Worm (Caenorhabditis elegans): ENCODE measurements around the gene sao-1.

Gene sao-1

ce11 chrV:13942082-13942481 is 21.6 kb upstream of the sao-1 start, which contains the start of gene dpr-1:
Gene dpr-1, minus strand, starts transcription at chrV:13942182.
- TF ChIP-seq him-1 (tag; optimal IDR thresholded peaks at IDR 0.05) (no peak), dao-5 (tag; optimal IDR thresholded peaks at IDR 0.05) (no peak), W03F9.2 (tag; optimal IDR thresholded peaks at IDR 0.05) (no peak)

- no peak for TF ChIP-seq him-1 (tag; optimal IDR thresholded peaks at IDR 0.05)
- no peak for TF ChIP-seq dao-5 (tag; optimal IDR thresholded peaks at IDR 0.05)
- TF ChIP-seq W03F9.2 (tag; optimal IDR thresholded peaks at IDR 0.05), result no peak
Measured at ce11 chrV:13946385-13947019, 17.2 kb upstream of the sao-1 start, which contains the start of the genes srx-10 and clec-226. Gene srx-10, minus strand, starts transcription at chrV:13946485. Gene clec-226, plus strand, starts transcription at chrV:13946969.

ce11 chrV:13949010-13949409 is 14.7 kb upstream of the sao-1 start, which contains the start of gene R10D12.6:
Gene R10D12.6, plus strand, starts transcription at chrV:13949310.
- TF ChIP-seq dao-5 (tag; optimal IDR thresholded peaks at IDR 0.05), result no peak
- TF ChIP-seq him-1 (tag; optimal IDR thresholded peaks at IDR 0.05), result no peak
- no peak for TF ChIP-seq W03F9.2 (tag; optimal IDR thresholded peaks at IDR 0.05)

DNA sequence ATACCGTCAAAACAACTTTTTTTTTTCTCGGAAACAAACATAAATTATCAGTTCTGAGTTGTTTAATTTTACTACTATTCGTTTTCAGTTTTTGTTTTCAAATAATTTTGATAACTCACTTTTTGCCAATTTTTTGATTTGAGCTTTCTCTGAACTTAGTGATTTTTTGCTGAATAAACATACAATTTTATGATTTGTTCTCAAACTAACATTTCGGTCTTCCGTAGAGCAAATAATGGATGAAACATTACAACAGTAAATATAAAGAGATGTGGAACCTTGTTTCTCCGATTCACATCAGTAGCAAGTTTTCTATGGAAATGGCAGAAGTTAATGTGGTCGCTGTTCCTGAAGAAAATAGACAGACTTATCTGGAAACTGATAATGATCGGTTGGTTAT is 14.0 kb upstream of the sao-1 start, which contains the start of gene R10D12.7:
Gene R10D12.7 (plus strand): TSS at position 301 of the 400 bp plus-strand sequence.
- TF ChIP-seq dao-5 (tag; optimal IDR thresholded peaks at IDR 0.05), result no peak
- TF ChIP-seq W03F9.2 (tag; optimal IDR thresholded peaks at IDR 0.05), result no peak
- TF ChIP-seq him-1 (tag; optimal IDR thresholded peaks at IDR 0.05), result no peak

DNA sequence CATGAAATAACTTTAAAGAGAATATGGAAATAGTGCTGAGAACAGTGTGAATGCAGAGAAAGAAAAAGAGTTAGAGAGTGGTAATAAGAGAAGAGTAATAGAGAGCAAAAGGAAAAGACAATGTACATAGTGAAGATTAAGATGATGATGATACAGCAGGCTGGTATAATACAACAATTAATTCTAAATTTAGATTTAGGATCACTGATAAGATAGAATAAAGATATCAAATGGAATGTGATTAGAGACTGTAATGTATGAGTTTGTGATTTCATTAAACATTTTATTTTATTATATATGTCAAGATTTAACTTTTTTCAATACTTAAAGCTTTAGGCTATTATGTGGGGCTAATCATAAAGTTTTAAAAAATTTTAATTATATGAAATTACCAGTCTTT is 10.5 kb upstream of the sao-1 start, which contains the start of gene R10D12.8:
Gene R10D12.8 (minus strand): TSS at position 101 of the 400 bp plus-strand sequence.
- TF ChIP-seq dao-5 (tag; optimal IDR thresholded peaks at IDR 0.05) (no peak), W03F9.2 (tag; optimal IDR thresholded peaks at IDR 0.05) (no peak), him-1 (tag; optimal IDR thresholded peaks at IDR 0.05) (no peak)

- TF ChIP-seq him-1 (tag; optimal IDR thresholded peaks at IDR 0.05) (no peak), dao-5 (tag; optimal IDR thresholded peaks at IDR 0.05) (no peak), W03F9.2 (tag; optimal IDR thresholded peaks at IDR 0.05) (no peak)
Measured at ce11 chrV:13954056-13954455, 9.7 kb upstream of the sao-1 start, which contains the start of gene swt-6. Gene swt-6, plus strand, starts transcription at chrV:13954356.

DNA sequence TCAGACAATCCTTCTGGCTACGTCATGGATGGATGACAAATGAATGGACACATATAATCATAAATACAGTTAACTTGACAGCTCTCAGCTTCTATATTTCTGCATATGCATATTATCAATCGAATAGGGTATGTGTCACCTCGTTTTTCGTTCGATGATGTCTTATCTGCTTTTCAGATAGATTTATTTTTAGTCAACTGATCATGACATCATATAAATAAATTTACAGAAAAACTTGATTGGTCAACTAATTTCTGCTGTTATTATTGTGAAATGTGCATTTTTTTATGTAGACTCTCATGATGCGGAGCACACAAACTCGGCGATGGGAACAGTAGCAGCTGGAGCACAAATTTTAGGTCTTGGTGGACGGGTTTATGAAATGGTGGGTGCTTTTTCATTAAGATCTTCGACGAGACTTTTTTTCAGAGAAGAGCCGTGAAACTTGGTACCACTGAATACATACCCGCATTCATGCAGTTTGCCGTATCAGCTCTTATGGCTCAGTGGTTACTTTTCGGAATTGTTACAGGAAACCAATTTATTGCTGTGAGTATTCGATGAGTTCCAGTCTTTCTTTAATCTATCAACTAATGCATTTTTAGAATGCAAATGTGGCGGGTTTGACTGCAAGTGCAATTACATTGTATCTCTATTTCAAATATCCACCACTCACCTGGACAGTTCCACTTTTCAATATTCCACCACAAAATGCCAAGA is 8.2 kb upstream of the sao-1 start:
- no peak for TF ChIP-seq him-1 (tag; optimal IDR thresholded peaks at IDR 0.05)
- TF ChIP-seq W03F9.2 (tag; optimal IDR thresholded peaks at IDR 0.05), result no peak
- no peak for TF ChIP-seq dao-5 (tag; optimal IDR thresholded peaks at IDR 0.05)

DNA sequence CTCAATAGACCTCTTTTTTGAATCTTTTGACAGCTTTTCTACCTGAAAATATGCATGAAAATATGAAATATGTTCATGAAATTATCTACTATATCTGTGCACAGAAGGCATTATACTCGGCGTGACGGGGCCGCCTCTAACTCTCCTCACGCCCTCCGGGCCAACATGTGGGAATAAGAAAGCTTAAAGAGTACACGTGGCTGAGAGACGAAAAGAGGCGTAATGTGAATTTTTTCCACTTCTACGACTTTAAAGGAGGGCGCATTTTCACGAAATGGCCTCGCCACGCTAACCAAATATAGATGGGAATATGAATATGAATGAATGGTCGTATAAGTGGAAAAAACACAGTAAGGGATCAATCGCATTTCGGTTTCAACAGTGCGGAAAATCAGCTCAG is 6.0 kb upstream of the sao-1 start:
- no peak for TF ChIP-seq W03F9.2 (tag; optimal IDR thresholded peaks at IDR 0.05)
- TF ChIP-seq him-1 (tag; optimal IDR thresholded peaks at IDR 0.05), result no peak
- no peak for TF ChIP-seq dao-5 (tag; optimal IDR thresholded peaks at IDR 0.05)

ce11 chrV:13958247-13958646 is 5.5 kb upstream of the sao-1 start, which contains the start of gene R10D12.10:
Gene R10D12.10, minus strand, starts transcription at chrV:13958347.
- TF ChIP-seq W03F9.2 (tag; optimal IDR thresholded peaks at IDR 0.05) (no peak), him-1 (tag; optimal IDR thresholded peaks at IDR 0.05) (no peak), dao-5 (tag; optimal IDR thresholded peaks at IDR 0.05) (no peak)

DNA sequence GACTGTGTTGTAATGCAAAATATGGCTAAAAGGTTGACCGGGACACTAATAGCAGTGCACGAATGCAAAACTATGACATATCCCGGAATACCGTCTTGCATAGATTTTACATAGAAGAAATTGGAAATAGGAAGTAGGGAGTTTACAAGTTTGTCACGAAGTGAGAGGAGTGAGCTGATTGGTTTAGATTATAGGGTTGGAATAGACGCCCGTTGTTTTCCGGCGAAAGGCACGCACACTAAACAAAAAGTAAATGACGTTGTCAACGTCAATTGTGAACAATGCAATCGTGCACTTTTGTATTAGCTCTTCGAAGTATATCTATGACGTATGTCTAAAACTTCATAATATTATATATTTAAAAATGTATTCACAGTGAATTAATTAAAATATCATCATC is 2.8 kb upstream of the sao-1 start, which contains the start of gene srh-24:
Gene srh-24 (minus strand): TSS at position 101 of the 400 bp plus-strand sequence.
- TF ChIP-seq W03F9.2 (tag; optimal IDR thresholded peaks at IDR 0.05) (no peak), him-1 (tag; optimal IDR thresholded peaks at IDR 0.05) (no peak), dao-5 (tag; optimal IDR thresholded peaks at IDR 0.05) (no peak)

DNA sequence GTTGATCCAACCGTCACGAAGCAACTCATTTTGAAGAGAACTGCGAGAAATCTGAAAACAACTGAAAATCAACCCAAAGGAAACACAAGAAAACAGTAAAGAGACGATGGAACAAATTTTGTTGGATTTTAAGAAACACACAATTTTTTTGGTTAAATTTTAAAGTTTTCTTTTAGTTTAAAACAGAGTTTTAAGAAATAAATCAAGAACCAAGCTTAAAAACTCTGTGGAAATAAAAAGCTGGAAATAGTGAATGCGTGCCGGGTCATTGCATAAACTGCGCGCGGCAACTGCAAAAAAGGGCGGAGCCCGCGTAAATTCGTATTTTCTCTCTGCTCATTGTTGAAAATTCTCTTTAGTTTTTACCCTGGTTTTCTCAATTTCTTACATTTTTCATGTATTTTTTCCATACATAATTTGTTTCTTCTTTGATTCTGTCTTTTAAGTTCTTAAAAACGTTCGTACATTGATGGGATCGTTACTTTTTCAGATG is 1.8 kb upstream of the sao-1 start, which contains the start of the genes algn-13 and R10D12.13:
Gene algn-13 (minus strand): TSS at position 51 of the 493 bp plus-strand sequence.
Gene R10D12.13 (plus strand): TSS at position 491 of the 493 bp plus-strand sequence.
- TF ChIP-seq him-1 (tag; optimal IDR thresholded peaks at IDR 0.05) (no peak), W03F9.2 (tag; optimal IDR thresholded peaks at IDR 0.05) (peak; percentile 78), dao-5 (tag; optimal IDR thresholded peaks at IDR 0.05) (no peak)

DNA sequence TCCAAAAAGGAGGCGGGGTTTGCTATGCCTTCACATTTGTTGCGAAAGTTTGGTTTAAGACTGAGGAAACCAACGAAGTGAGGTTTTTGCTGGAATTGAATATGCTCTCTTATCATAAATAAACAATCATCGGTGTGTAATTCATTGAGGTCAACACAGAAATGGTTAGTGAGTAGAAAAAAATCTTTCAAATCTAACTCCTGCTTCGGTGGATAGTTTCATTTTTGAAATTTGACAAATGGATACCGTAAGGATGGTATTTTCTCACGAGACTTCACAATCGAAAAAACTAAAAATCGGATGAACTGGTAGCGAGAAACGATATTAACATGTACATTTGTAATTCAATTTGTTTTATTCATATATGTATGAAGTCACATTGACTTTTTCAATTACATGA is 17.1 kb downstream of the sao-1 start, which contains the start of gene eol-1:
Gene eol-1 (minus strand): TSS at position 101 of the 400 bp plus-strand sequence.
- no peak for TF ChIP-seq W03F9.2 (tag; optimal IDR thresholded peaks at IDR 0.05)
- no peak for TF ChIP-seq him-1 (tag; optimal IDR thresholded peaks at IDR 0.05)
- TF ChIP-seq dao-5 (tag; optimal IDR thresholded peaks at IDR 0.05), result no peak

ce11 chrV:13981677-13982076 is 18.0 kb downstream of the sao-1 start:
- TF ChIP-seq W03F9.2 (tag; optimal IDR thresholded peaks at IDR 0.05), result no peak
- TF ChIP-seq dao-5 (tag; optimal IDR thresholded peaks at IDR 0.05), result no peak
- TF ChIP-seq him-1 (tag; optimal IDR thresholded peaks at IDR 0.05), result no peak
